Fruit fly (Drosophila melanogaster) whole organism: ENCODE measurements around the gene Dcr-1.

ENCODE experiments used
- CG8478 ChIP-seq: fragments of >200 bp; optimal IDR thresholded peaks from 2 replicates; lab custom pipeline; 2018; ENCODE audit warnings: inconsistent platforms
- Dll ChIP-seq: fragments of >200 bp; optimal IDR thresholded peaks from 2 replicates; lab custom pipeline; 2017
- EcR ChIP-seq, 2 experiments: fragments of >200 bp; optimal IDR thresholded peaks; 2 replicates each; lab custom pipeline; 2017; ENCODE audit warnings: missing biosample characterization in 2 of 2, missing genetic modification characterization in 2 of 2, missing genetic modification reagents in 2 of 2
- pan ChIP-seq: fragments of >200 bp; optimal IDR thresholded peaks from 2 replicates; lab custom pipeline; 2017
- psq ChIP-seq: fragments of >200 bp; optimal IDR thresholded peaks from 2 replicates; lab custom pipeline; 2017
- usp ChIP-seq: fragments of >200 bp; optimal IDR thresholded peaks from 2 replicates; lab custom pipeline; 2017; ENCODE audit warnings: missing biosample characterization, missing genetic modification characterization, mixed read lengths

- TF ChIP-seq CG8478 (no peak), usp (GFP tag; lab: Kevin White, UChicago) (no peak), EcR (GFP tag; optimal IDR thresholded peaks at IDR 0.05; lab: Kevin White, UChicago) (no peak), pan (lab: Kevin White, UChicago) (no peak), Dll (no peak), psq (lab: Kevin White, UChicago) (no peak)
Measured at dm6 chr3R:22768633-22769032, 27.7 kb upstream of the Dcr-1 start, which contains the start of gene CG43091.
